Fruit fly (Drosophila melanogaster): Measurements from ENCODE around the gene CG42709.

CG42709 gene

dm6 chr3L:12741608-12742007 is 48.4 kb upstream of the CG42709 start, which contains the start of gene CG32112 (continued):
- TF ChIP-seq CG1603 (tag; optimal IDR thresholded peaks at IDR 0.05) = peak; percentile 71
- TF ChIP-seq hbn (GFP tag; IDR thresholded peaks at IDR 0.05; ENCODE audit: partially characterized antibody) = peak; percentile 66
- no peak for TF ChIP-seq tgo (GFP tag; IDR thresholded peaks at IDR 0.05)
- peak; percentile 74 for TF ChIP-seq unc-4 (GFP tag; IDR thresholded peaks at IDR 0.05; ENCODE audit: partially characterized antibody)
- TF ChIP-seq CG42726 (GFP tag; IDR thresholded peaks at IDR 0.05; ENCODE audit: partially characterized antibody) = no peak
- TF ChIP-seq CG2120 (GFP tag; optimal IDR thresholded peaks at IDR 0.05) = peak; percentile 35
- peak; percentile 21 for TF ChIP-seq CG2712 (tag; optimal IDR thresholded peaks at IDR 0.05)
- peak; percentile 58 for TF ChIP-seq bbx (GFP tag; IDR thresholded peaks at IDR 0.05; ENCODE audit: partially characterized antibody)
- TF ChIP-seq ham (GFP tag; IDR thresholded peaks at IDR 0.05) = no peak
- no peak for TF ChIP-seq CG18476 (GFP tag; optimal IDR thresholded peaks at IDR 0.05)
- no peak for TF ChIP-seq Sox100B (GFP tag; optimal IDR thresholded peaks at IDR 0.05)
- peak; percentile 5 for TF ChIP-seq CG13123 (GFP tag; optimal IDR thresholded peaks at IDR 0.05)
- no peak for TF ChIP-seq Fer2 (tag; optimal IDR thresholded peaks at IDR 0.05)
- TF ChIP-seq Dll (GFP tag; IDR thresholded peaks at IDR 0.05; ENCODE audit: partially characterized antibody) = peak; percentile 87
- no peak for TF ChIP-seq HLH54F (GFP tag; optimal IDR thresholded peaks at IDR 0.05)
- TF ChIP-seq ERR (GFP tag; optimal IDR thresholded peaks at IDR 0.05) = peak; percentile 7
- TF ChIP-seq CHES-1-like (GFP tag; optimal IDR thresholded peaks at IDR 0.05) = peak; percentile 19
- peak; percentile 54; the same call in 2 of the 3 replicates for TF ChIP-seq CG14860 (GFP tag; IDR thresholded peaks at IDR 0.05; ENCODE audit: partially characterized antibody)
- no peak for TF ChIP-seq CG14441 (GFP tag; IDR thresholded peaks at IDR 0.05)
- peak; percentile 53; the same call in 1 of the 3 replicates for TF ChIP-seq CG7963 (GFP tag; IDR thresholded peaks at IDR 0.05; ENCODE audit: partially characterized antibody)
- TF ChIP-seq CG18262 (tag; optimal IDR thresholded peaks at IDR 0.05) = peak; percentile 10
- no peak for TF ChIP-seq CG11504 (tag; optimal IDR thresholded peaks at IDR 0.05)
- peak; percentile 3 for TF ChIP-seq CG17829 (tag; optimal IDR thresholded peaks at IDR 0.05)
- no peak for TF ChIP-seq Tbp (GFP tag; optimal IDR thresholded peaks at IDR 0.05)
- peak; percentile 47; the same call in 1 of the 3 replicates for TF ChIP-seq row (GFP tag; IDR thresholded peaks at IDR 0.05)
- peak; percentile 59; the same call in 1 of the 3 replicates for TF ChIP-seq CG34422 (GFP tag; IDR thresholded peaks at IDR 0.05)
- peak; percentile 85 for TF ChIP-seq CG13287 (GFP tag; IDR thresholded peaks at IDR 0.05; ENCODE audit: partially characterized antibody)
- no peak for TF ChIP-seq al (GFP tag; IDR thresholded peaks at IDR 0.05)
- no peak for TF ChIP-seq HLH3B (GFP tag; IDR thresholded peaks at IDR 0.05)
- no peak for TF ChIP-seq ab (GFP tag; optimal IDR thresholded peaks at IDR 0.05)
- TF ChIP-seq pfk (GFP tag; optimal IDR thresholded peaks at IDR 0.05) = peak; percentile 82
- peak; percentile 5 for TF ChIP-seq Fer1 (GFP tag; optimal IDR thresholded peaks at IDR 0.05)
- no peak for TF ChIP-seq CG7372 (GFP tag; IDR thresholded peaks at IDR 0.05)
- no peak for TF ChIP-seq Side (GFP tag; optimal IDR thresholded peaks at IDR 0.05)
- no peak for TF ChIP-seq tup (GFP tag; optimal IDR thresholded peaks at IDR 0.05)
- TF ChIP-seq Dbx (GFP tag; IDR thresholded peaks at IDR 0.05) = 0 out of 3 replicates have a peak, but pooled peaks have one; percentile 7
- peak; percentile 52 for TF ChIP-seq Med (GFP tag)
- peak; percentile 64 for TF ChIP-seq MBD-R2 (GFP tag; IDR thresholded peaks at IDR 0.05)
- TF ChIP-seq CG8388 (GFP tag; optimal IDR thresholded peaks at IDR 0.05) = no peak
- peak in 1 of 2 experiments; percentile 94 for TF ChIP-seq Pdp1 (GFP tag; optimal IDR thresholded peaks at IDR 0.05)
- peak; percentile 40 for TF ChIP-seq CG10267 (tag; optimal IDR thresholded peaks at IDR 0.05)
- no peak for TF ChIP-seq CG12769 (tag; optimal IDR thresholded peaks at IDR 0.05)
- peak; percentile 45 for TF ChIP-seq trem (tag; optimal IDR thresholded peaks at IDR 0.05)
- TF ChIP-seq CG8924 (tag; optimal IDR thresholded peaks at IDR 0.05) = no peak
- peak; percentile 17 for TF ChIP-seq Hsf (GFP tag; optimal IDR thresholded peaks at IDR 0.05)
- TF ChIP-seq CG4617 (GFP tag; optimal IDR thresholded peaks at IDR 0.05; ENCODE audit: borderline replicate concordance) = peak; percentile 50
- no peak for TF ChIP-seq maf-S (GFP tag; optimal IDR thresholded peaks at IDR 0.05)
- no peak for TF ChIP-seq CG1832 (GFP tag; optimal IDR thresholded peaks at IDR 0.05)
- TF ChIP-seq zf30C (GFP tag; optimal IDR thresholded peaks at IDR 0.05) = no peak
- TF ChIP-seq Scr (GFP tag; IDR thresholded peaks at IDR 0.05; ENCODE audit: partially characterized antibody) = peak; percentile 82
